Worm (Caenorhabditis elegans): ENCODE data around the gene sluh-7.
A peak's percentile ranks its signal among the peaks of the same experiment; 100 is the strongest.

Gene sluh-7

DNA sequence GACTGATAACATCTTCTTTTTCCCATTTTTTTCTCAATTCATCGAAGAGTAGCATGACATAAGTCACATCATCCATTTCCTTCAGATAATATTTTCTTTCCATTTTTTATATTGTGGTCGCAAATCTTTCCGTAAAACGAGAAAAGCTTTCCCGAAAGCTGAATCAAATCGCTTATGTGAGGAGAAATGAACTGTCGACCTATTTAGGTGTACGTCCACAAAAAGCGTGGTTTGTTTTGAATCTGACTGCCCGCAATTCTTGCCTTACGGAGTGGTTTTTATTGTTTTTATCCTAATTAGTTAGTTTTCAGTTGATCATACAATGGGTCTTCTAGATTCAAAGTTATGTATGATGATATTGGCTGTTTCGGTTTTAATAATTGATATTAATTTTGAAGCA is 2.6 kb upstream of the sluh-7 start, which contains the start of gene ttll-15:
Gene ttll-15 (plus strand): TSS at position 301 of the 400 bp plus-strand sequence.
- no peak for TF ChIP-seq nfya-1 (tag; optimal IDR thresholded peaks at IDR 0.05)

DNA sequence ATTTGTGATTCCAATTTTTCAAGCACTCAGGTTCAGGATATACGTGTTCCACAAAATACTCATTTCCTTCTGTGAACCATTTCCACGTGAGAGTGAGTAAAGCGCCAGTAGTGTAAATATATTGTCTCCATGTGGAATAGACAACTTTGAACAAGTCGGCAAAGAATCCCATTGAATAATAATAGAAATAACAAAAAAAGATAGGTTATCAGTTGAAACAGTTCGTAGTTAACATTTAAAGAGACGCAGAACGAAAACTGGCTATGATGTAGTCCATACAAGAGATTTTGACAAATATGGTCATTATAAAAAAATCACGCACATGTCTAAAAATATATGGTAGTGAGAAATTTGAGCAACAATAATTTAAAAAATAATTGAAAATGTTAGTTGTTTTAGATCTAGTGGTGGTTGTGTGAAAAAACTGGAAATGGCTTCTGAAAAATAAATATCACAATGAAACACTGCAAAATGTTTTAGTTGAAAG is 1.9 kb upstream of the sluh-7 start, which contains the start of gene ceeh-2:
Gene ceeh-2 (minus strand): TSS at position 437 of the 487 bp plus-strand sequence.
- no peak for TF ChIP-seq ceh-18 (tag; optimal IDR thresholded peaks at IDR 0.05)
- TF ChIP-seq fkh-10 (GFP tag; optimal IDR thresholded peaks at IDR 0.05), result no peak
- no peak for TF ChIP-seq ceh-22 (tag; optimal IDR thresholded peaks at IDR 0.05)
- no peak for TF ChIP-seq tbx-7 (tag; optimal IDR thresholded peaks at IDR 0.05)
- TF ChIP-seq ceh-6 (GFP tag; optimal IDR thresholded peaks at IDR 0.05), result no peak

DNA sequence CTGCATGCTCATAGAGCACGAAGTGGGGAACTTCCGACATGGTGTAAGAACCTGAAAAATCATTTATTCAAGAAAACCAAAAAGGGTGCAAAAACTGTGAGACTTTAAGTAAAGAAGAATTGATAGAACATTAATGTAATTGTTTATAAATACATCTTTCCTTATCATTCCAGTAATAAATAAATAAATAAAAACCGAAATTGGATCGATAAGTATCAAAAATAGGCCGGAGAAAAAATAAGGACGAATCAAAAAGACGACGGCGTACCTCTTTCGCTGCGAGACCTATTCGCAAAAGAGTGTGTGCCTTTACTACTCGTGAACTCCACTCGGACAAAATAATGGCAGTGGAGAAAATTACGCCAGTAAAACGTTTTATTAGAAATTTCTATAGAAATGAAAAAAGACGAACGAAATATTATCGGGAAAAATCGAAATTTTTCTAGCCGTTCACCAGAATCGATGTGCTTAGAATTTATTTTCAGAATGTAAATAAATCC is 2.6 kb downstream of the sluh-7 start, which contains the start of gene nol-56:
Gene nol-56 (minus strand): TSS at position 51 of the 500 bp plus-strand sequence.
- TF ChIP-seq npax-4 (tag; optimal IDR thresholded peaks at IDR 0.05) (no peak), nfya-1 (tag; optimal IDR thresholded peaks at IDR 0.05) (peak; percentile 58), nhr-11 (tag; optimal IDR thresholded peaks at IDR 0.05) (no peak), hlh-15 (tag; optimal IDR thresholded peaks at IDR 0.05) (no peak), mec-3 (tag; optimal IDR thresholded peaks at IDR 0.05; ENCODE audit: borderline replicate concordance) (no peak), ama-1 (optimal IDR thresholded peaks at IDR 0.05) (no peak), unc-42 (tag; optimal IDR thresholded peaks at IDR 0.05) (peak; percentile 7), sdc-2 (tag; optimal IDR thresholded peaks at IDR 0.05) (no peak), ets-4 (tag; optimal IDR thresholded peaks at IDR 0.05) (no peak), odd-2 (tag; optimal IDR thresholded peaks at IDR 0.05) (no peak), tbx-2 (tag; optimal IDR thresholded peaks at IDR 0.05) (peak; percentile 15), ttx-3 (tag; optimal IDR thresholded peaks at IDR 0.05) (no peak), ceh-31 (tag; optimal IDR thresholded peaks at IDR 0.05) (peak; percentile 48), ceh-22 (tag; optimal IDR thresholded peaks at IDR 0.05) (no peak), hlh-13 (GFP tag; optimal IDR thresholded peaks at IDR 0.05) (no peak), T23F11.4 (GFP tag; optimal IDR thresholded peaks at IDR 0.05) (no peak), tbx-7 (tag; optimal IDR thresholded peaks at IDR 0.05) (peak; percentile 8)

DNA sequence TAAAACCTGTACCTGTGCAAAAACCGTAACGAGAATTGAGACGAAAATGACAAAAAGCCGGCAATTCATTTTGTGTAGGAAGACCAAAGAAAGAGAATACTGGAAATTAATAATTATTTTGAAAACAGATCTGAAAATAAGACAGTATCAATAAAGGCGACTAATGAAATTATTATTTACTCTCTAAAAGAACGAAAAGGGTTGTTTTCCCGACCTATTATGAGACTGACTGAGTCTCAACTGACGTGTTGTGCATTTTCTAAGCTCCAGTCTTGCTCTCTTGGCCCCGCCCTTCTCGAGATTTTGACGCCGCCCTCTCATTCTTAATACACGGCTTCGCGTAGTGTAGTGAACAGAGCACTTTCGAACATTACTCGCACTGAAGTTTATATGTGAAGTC is 5.6 kb downstream of the sluh-7 start, which contains the start of gene K07C5.9:
Gene K07C5.9 (minus strand): TSS at position 101 of the 400 bp plus-strand sequence.
- TF ChIP-seq syd-9 (tag; optimal IDR thresholded peaks at IDR 0.05), result no peak
- no peak for TF ChIP-seq odd-2 (tag; optimal IDR thresholded peaks at IDR 0.05)
- TF ChIP-seq zip-5 (tag; optimal IDR thresholded peaks at IDR 0.05), result no peak
- TF ChIP-seq ahr-1 (tag; optimal IDR thresholded peaks at IDR 0.05), result no peak

DNA sequence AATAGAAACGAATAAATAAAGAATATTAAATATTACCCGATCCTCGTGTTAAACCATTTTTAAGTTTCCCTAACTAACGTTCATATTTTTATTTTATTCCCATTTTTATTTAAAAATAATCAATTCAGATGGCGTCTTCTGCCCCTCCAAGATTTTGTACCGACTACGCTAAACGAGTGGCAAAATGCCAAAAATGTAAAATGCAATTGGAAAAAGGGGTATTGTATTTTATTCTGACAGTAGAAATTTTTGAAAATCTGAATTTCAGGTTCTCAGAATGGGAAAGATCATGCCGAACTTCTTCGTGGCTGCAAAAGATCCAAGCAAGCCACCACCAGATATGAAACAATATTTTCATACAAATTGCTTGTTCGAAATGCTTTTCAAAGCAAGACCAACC is 12.7 kb downstream of the sluh-7 start, which contains the start of gene K07C5.3:
Gene K07C5.3 (plus strand): TSS at position 129 of the 400 bp plus-strand sequence.
- TF ChIP-seq tbx-7 (tag; optimal IDR thresholded peaks at IDR 0.05) (no peak), lin-11 (tag; optimal IDR thresholded peaks at IDR 0.05) (no peak), Y22D7AL.16 (tag; optimal IDR thresholded peaks at IDR 0.05) (no peak), F13H6.1 (tag; optimal IDR thresholded peaks at IDR 0.05) (no peak), fkh-10 (GFP tag; optimal IDR thresholded peaks at IDR 0.05) (no peak), rnt-1 (tag; optimal IDR thresholded peaks at IDR 0.05) (no peak), hlh-8 (tag; optimal IDR thresholded peaks at IDR 0.05) (no peak), ceh-48 (tag; optimal IDR thresholded peaks at IDR 0.05) (no peak), pros-1 (tag; optimal IDR thresholded peaks at IDR 0.05) (no peak), nhr-232 (tag; optimal IDR thresholded peaks at IDR 0.05) (no peak), ceh-14 (tag; optimal IDR thresholded peaks at IDR 0.05) (no peak), dmd-4 (tag; optimal IDR thresholded peaks at IDR 0.05; ENCODE audit: borderline replicate concordance) (no peak), ceh-9 (tag; optimal IDR thresholded peaks at IDR 0.05) (no peak), pat-9 (tag; optimal IDR thresholded peaks at IDR 0.05) (no peak), eyg-1 (tag; optimal IDR thresholded peaks at IDR 0.05) (no peak), pax-1 (tag; optimal IDR thresholded peaks at IDR 0.05) (no peak), ceh-19 (GFP tag; optimal IDR thresholded peaks at IDR 0.05) (no peak), unc-3 (GFP tag; conservative IDR thresholded peaks at IDR 0.05) (no peak), unc-3 (tag; optimal IDR thresholded peaks at IDR 0.05) (no peak), npax-4 (tag; optimal IDR thresholded peaks at IDR 0.05) (no peak)

All from whole organism, late embryonic.